Fruit fly (Drosophila melanogaster) whole organism, pupa: Measurements from ENCODE around the gene CG13928.

ENCODE experiments used
- CG32121 ChIP-seq: fragments of 200-800 bp; sonication (Bioruptor generic); IDR thresholded peaks from 2 replicates; pipeline ENCODE4 v1.3.6; 2022; ENCODE audit warnings: missing biosample characterization, missing genetic modification characterization
- CG8159 ChIP-seq: fragments of 200-800 bp; sonication (Bioruptor generic); optimal IDR thresholded peaks from 3 replicates; lab custom pipeline; 2018; ENCODE audit warnings: missing biosample characterization, mild to moderate bottlenecking, missing genetic modification characterization, moderate library complexity
- gl ChIP-seq: fragments of 200-800 bp; sonication (Bioruptor generic); optimal IDR thresholded peaks from 2 replicates; lab custom pipeline; 2018; ENCODE audit warnings: missing biosample characterization, mild to moderate bottlenecking, missing genetic modification characterization

- no peak for TF ChIP-seq gl (tag; lab: Kevin White, UChicago)
- 0 out of 2 replicates have a peak, but pooled peaks have one; percentile 13 for TF ChIP-seq CG32121
- no peak for TF ChIP-seq CG8159 (tag; lab: Kevin White, UChicago)
Observed at dm6 chr3L:1580194-1580593, 48.0 kb downstream of the CG13928 start.
